Fruit fly (Drosophila melanogaster): ENCODE results near the gene CG4045.

- no peak for TF ChIP-seq CG4318 (GFP tag; optimal IDR thresholded peaks at IDR 0.05)
- TF ChIP-seq Smox (GFP tag; optimal IDR thresholded peaks at IDR 0.05): no peak
- TF ChIP-seq Gug (GFP tag; IDR thresholded peaks at IDR 0.05): no peak
- no peak for TF ChIP-seq fkh (GFP tag; optimal IDR thresholded peaks at IDR 0.05)
- TF ChIP-seq esn (GFP tag; optimal IDR thresholded peaks at IDR 0.05): no peak
- TF ChIP-seq svp (GFP tag): no peak
- TF ChIP-seq Sox102F (GFP tag; optimal IDR thresholded peaks at IDR 0.05): no peak
These were observed 20.6 kb upstream of the CG4045 start for dm6 chrX:2096341-2096740.

Data from whole organism, prepupa.